Fruit fly (Drosophila melanogaster) whole organism, embryonic: ENCODE measurements around the gene PPP4R2r.

Source experiments
- Aef1 ChIP-seq: fragments of 200-800 bp; sonication (Bioruptor generic); IDR thresholded peaks from 3 replicates; pipeline ENCODE4 v1.3.6; 2022; ENCODE audit warnings: missing biosample characterization, missing genetic modification characterization
- Atf3 ChIP-seq: fragments of 200-800 bp; sonication (Bioruptor generic); optimal IDR thresholded peaks from 3 replicates; lab custom pipeline; 2016; ENCODE audit warnings: missing biosample characterization, missing genetic modification characterization
- Atf6 ChIP-seq: fragments of 200-800 bp; sonication (Bioruptor generic); IDR thresholded peaks from 2 replicates; pipeline ENCODE4 v1.3.6; 2022; ENCODE audit warnings: missing biosample characterization, missing genetic modification characterization
- B-H1 ChIP-seq: fragments of 200-800 bp; sonication (Bioruptor generic); IDR thresholded peaks from 3 replicates; pipeline ENCODE4 v1.3.6; 2022; ENCODE audit warnings: missing biosample characterization, missing genetic modification characterization
- CG10321 ChIP-seq: fragments of 200-800 bp; sonication (Bioruptor generic); IDR thresholded peaks from 2 replicates; pipeline ENCODE4 v1.3.6; 2022; ENCODE audit warnings: missing biosample characterization, missing genetic modification characterization
- CG11085 ChIP-seq: fragments of 200-800 bp; sonication (Bioruptor generic); IDR thresholded peaks from 2 replicates; pipeline ENCODE4 v1.3.6; 2022; ENCODE audit warnings: missing biosample characterization, missing genetic modification characterization
- CG14860 ChIP-seq: fragments of 200-800 bp; sonication (Bioruptor generic); IDR thresholded peaks from 3 replicates; pipeline ENCODE4 v1.3.6; 2022; ENCODE audit warnings: missing biosample characterization, missing genetic modification characterization; ENCODE audit not compliant: partially characterized antibody
- CG15011 ChIP-seq: fragments of 200-800 bp; sonication (Bioruptor generic); optimal IDR thresholded peaks from 3 replicates; lab custom pipeline; 2018; ENCODE audit warnings: missing biosample characterization, mild to moderate bottlenecking, missing genetic modification characterization
- CG15269 ChIP-seq: fragments of 200-800 bp; sonication (Bioruptor generic); optimal IDR thresholded peaks from 2 replicates; lab custom pipeline; 2018; ENCODE audit warnings: missing biosample characterization, mild to moderate bottlenecking, missing genetic modification characterization, moderate library complexity
- CG1603 ChIP-seq: fragments of 200-800 bp; sonication (Bioruptor generic); optimal IDR thresholded peaks from 2 replicates; lab custom pipeline; 2019; ENCODE audit warnings: missing biosample characterization, mild to moderate bottlenecking, missing genetic modification characterization, moderate library complexity
- CG16815 ChIP-seq: fragments of 200-800 bp; sonication (Bioruptor generic); optimal IDR thresholded peaks from 3 replicates; lab custom pipeline; 2017; ENCODE audit warnings: missing biosample characterization, mild to moderate bottlenecking, missing genetic modification characterization
- CG16863 ChIP-seq: fragments of 200-800 bp; sonication (Bioruptor generic); optimal IDR thresholded peaks from 3 replicates; lab custom pipeline; 2016; ENCODE audit warnings: missing biosample characterization, missing genetic modification characterization
- CG18764 ChIP-seq: fragments of 200-800 bp; sonication (Bioruptor generic); optimal IDR thresholded peaks from 3 replicates; lab custom pipeline; 2016; ENCODE audit warnings: missing biosample characterization, missing genetic modification characterization
- CG2678 ChIP-seq: fragments of 200-800 bp; sonication (Bioruptor generic); optimal IDR thresholded peaks from 3 replicates; lab custom pipeline; 2019; ENCODE audit warnings: missing biosample characterization, mild to moderate bottlenecking, missing genetic modification characterization, moderate library complexity
- CG42726 ChIP-seq: fragments of 200-800 bp; sonication (Bioruptor generic); IDR thresholded peaks from 2 replicates; pipeline ENCODE4 v1.3.6; 2022; ENCODE audit warnings: missing biosample characterization, missing genetic modification characterization; ENCODE audit not compliant: partially characterized antibody
- CG4404 ChIP-seq: fragments of 200-800 bp; sonication (Bioruptor generic); IDR thresholded peaks from 2 replicates; pipeline ENCODE4 v1.3.6; 2022; ENCODE audit warnings: missing biosample characterization, missing genetic modification characterization
- CG4707 ChIP-seq: fragments of 200-800 bp; sonication (Bioruptor generic); optimal IDR thresholded peaks from 2 replicates; lab custom pipeline; 2018; ENCODE audit warnings: missing biosample characterization, mild to moderate bottlenecking, missing genetic modification characterization, moderate library complexity
- CG6689 ChIP-seq: fragments of 200-800 bp; sonication (Bioruptor generic); IDR thresholded peaks from 2 replicates; pipeline ENCODE4 v1.3.6; 2022; ENCODE audit warnings: missing biosample characterization, missing genetic modification characterization
- CG6765 ChIP-seq: fragments of 200-800 bp; sonication (Bioruptor generic); optimal IDR thresholded peaks from 3 replicates; lab custom pipeline; 2017; ENCODE audit warnings: missing biosample characterization, mild to moderate bottlenecking, missing genetic modification characterization
- CG6854 ChIP-seq: fragments of 200-800 bp; sonication (Bioruptor generic); optimal IDR thresholded peaks from 3 replicates; lab custom pipeline; 2017; ENCODE audit warnings: missing biosample characterization, mild to moderate bottlenecking, missing genetic modification characterization
- CG7357 ChIP-seq: fragments of 200-800 bp; sonication (Bioruptor generic); IDR thresholded peaks from 3 replicates; pipeline ENCODE4 v1.3.6; 2022; ENCODE audit warnings: missing biosample characterization, missing genetic modification characterization
- CrebB ChIP-seq: fragments of 200-800 bp; sonication (Bioruptor generic); optimal IDR thresholded peaks from 3 replicates; lab custom pipeline; 2018; ENCODE audit warnings: missing biosample characterization, mild to moderate bottlenecking, missing genetic modification characterization
- GATAe ChIP-seq: fragments of 200-800 bp; sonication (Bioruptor generic); conservative IDR thresholded peaks from 2 replicates; pipeline ENCODE4 v1.3.6; 2022; ENCODE audit warnings: missing biosample characterization, missing genetic modification characterization
- HLH3B ChIP-seq: fragments of 200-800 bp; sonication (Bioruptor generic); IDR thresholded peaks from 2 replicates; pipeline ENCODE4 v1.3.6; 2022; ENCODE audit warnings: missing biosample characterization, missing genetic modification characterization
- Hr3 ChIP-seq: fragments of 200-800 bp; sonication (Bioruptor generic); optimal IDR thresholded peaks from 3 replicates; lab custom pipeline; 2016; ENCODE audit warnings: missing biosample characterization, missing genetic modification characterization
- Mad ChIP-seq: fragments of 200-800 bp; sonication (Bioruptor generic); optimal IDR thresholded peaks from 2 replicates; lab custom pipeline; 2016; ENCODE audit warnings: missing biosample characterization, missing genetic modification characterization
- Meics ChIP-seq: fragments of 200-800 bp; sonication (Bioruptor generic); optimal IDR thresholded peaks from 2 replicates; lab custom pipeline; 2017; ENCODE audit warnings: missing biosample characterization, mild to moderate bottlenecking, missing genetic modification characterization
- Mrtf ChIP-seq: fragments of 200-800 bp; sonication (Bioruptor generic); IDR thresholded peaks from 3 replicates; pipeline ENCODE4 v1.3.6; 2022; ENCODE audit warnings: missing biosample characterization, missing genetic modification characterization
- NC2α ChIP-seq: fragments of 200-800 bp; sonication (Bioruptor generic); optimal IDR thresholded peaks from 2 replicates; lab custom pipeline; 2016; ENCODE audit warnings: missing biosample characterization, missing genetic modification characterization
- NK7.1 ChIP-seq: fragments of 200-800 bp; sonication (Bioruptor generic); optimal IDR thresholded peaks from 3 replicates; lab custom pipeline; 2016; ENCODE audit warnings: missing biosample characterization, missing genetic modification characterization
- Optix ChIP-seq: fragments of 200-800 bp; sonication (Bioruptor generic); IDR thresholded peaks from 3 replicates; pipeline ENCODE4 v1.3.6; 2022; ENCODE audit warnings: missing biosample characterization, missing genetic modification characterization
- Rx ChIP-seq: fragments of 200-800 bp; sonication (Bioruptor generic); IDR thresholded peaks from 2 replicates; pipeline ENCODE4 v1.3.6; 2022; ENCODE audit warnings: missing biosample characterization, missing genetic modification characterization
- Sin3A ChIP-seq: fragments of >200 bp; optimal IDR thresholded peaks from 2 replicates; lab custom pipeline; 2018
- TFAM ChIP-seq: fragments of 200-800 bp; sonication (Bioruptor generic); optimal IDR thresholded peaks from 2 replicates; lab custom pipeline; 2017; ENCODE audit warnings: missing biosample characterization, missing genetic modification characterization, inconsistent platforms
- Taf1 ChIP-seq: fragments of 200-800 bp; sonication (Bioruptor generic); IDR thresholded peaks from 2 replicates; pipeline ENCODE4 v1.3.6; 2022; ENCODE audit warnings: missing biosample characterization, missing genetic modification characterization
- ash1 ChIP-seq: fragments of 200-800 bp; sonication (Bioruptor generic); optimal IDR thresholded peaks from 2 replicates; lab custom pipeline; 2018; ENCODE audit warnings: missing biosample characterization, mild to moderate bottlenecking, missing genetic modification characterization
- cato ChIP-seq: fragments of 200-800 bp; sonication (Bioruptor generic); optimal IDR thresholded peaks from 2 replicates; lab custom pipeline; 2016; ENCODE audit warnings: missing biosample characterization, missing genetic modification characterization, borderline replicate concordance
- ci ChIP-seq: fragments of 200-800 bp; sonication (Bioruptor generic); IDR thresholded peaks from 3 replicates; pipeline ENCODE4 v1.3.6; 2022; ENCODE audit warnings: missing biosample characterization, missing genetic modification characterization
- dm ChIP-seq: fragments of 200-800 bp; sonication (Bioruptor generic); optimal IDR thresholded peaks from 3 replicates; lab custom pipeline; 2016; ENCODE audit warnings: missing biosample characterization, missing genetic modification characterization
- fd96Cb ChIP-seq: fragments of 200-800 bp; sonication (Bioruptor generic); optimal IDR thresholded peaks from 2 replicates; lab custom pipeline; 2018; ENCODE audit warnings: missing biosample characterization, mild to moderate bottlenecking, missing genetic modification characterization, moderate library complexity
- gcm ChIP-seq: fragments of 200-800 bp; sonication (Bioruptor generic); optimal IDR thresholded peaks from 2 replicates; lab custom pipeline; 2019; ENCODE audit warnings: missing biosample characterization, mild to moderate bottlenecking, missing genetic modification characterization, moderate library complexity
- gem ChIP-seq: fragments of 200-800 bp; sonication (Bioruptor generic); optimal IDR thresholded peaks from 2 replicates; lab custom pipeline; 2019; ENCODE audit warnings: missing biosample characterization, mild to moderate bottlenecking, missing genetic modification characterization, moderate library complexity
- knrl ChIP-seq: fragments of 200-800 bp; sonication (Bioruptor generic); IDR thresholded peaks from 3 replicates; pipeline ENCODE4 v1.3.6; 2022; ENCODE audit warnings: missing biosample characterization, missing genetic modification characterization; ENCODE audit not compliant: partially characterized antibody
- nmo ChIP-seq: fragments of 200-800 bp; sonication (Bioruptor generic); optimal IDR thresholded peaks from 2 replicates; lab custom pipeline; 2018; ENCODE audit warnings: missing biosample characterization, mild to moderate bottlenecking, missing genetic modification characterization, moderate library complexity
- pfk ChIP-seq: fragments of 200-800 bp; sonication (Bioruptor generic); optimal IDR thresholded peaks from 2 replicates; lab custom pipeline; 2018; ENCODE audit warnings: missing biosample characterization, mild to moderate bottlenecking, missing genetic modification characterization, moderate library complexity
- pum ChIP-seq: fragments of 200-800 bp; sonication (Bioruptor generic); optimal IDR thresholded peaks from 2 replicates; lab custom pipeline; 2016; ENCODE audit warnings: missing biosample characterization, missing genetic modification characterization
- slou ChIP-seq: fragments of 200-800 bp; sonication (Bioruptor generic); optimal IDR thresholded peaks from 3 replicates; lab custom pipeline; 2016; ENCODE audit warnings: missing biosample characterization, missing genetic modification characterization
- tap ChIP-seq: fragments of 200-800 bp; optimal IDR thresholded peaks from 3 replicates; lab custom pipeline; 2019; ENCODE audit warnings: missing biosample characterization, mild to moderate bottlenecking, missing genetic modification characterization, moderate library complexity
- tio ChIP-seq: fragments of 200-800 bp; sonication (Bioruptor generic); optimal IDR thresholded peaks from 2 replicates; lab custom pipeline; 2017; ENCODE audit warnings: missing biosample characterization, missing genetic modification characterization, inconsistent platforms
- trh ChIP-seq: fragments of 200-800 bp; sonication (Bioruptor generic); optimal IDR thresholded peaks from 2 replicates; lab custom pipeline; 2016; ENCODE audit warnings: missing biosample characterization, missing genetic modification characterization
- vvl ChIP-seq: fragments of 200-800 bp; sonication (Bioruptor generic); IDR thresholded peaks from 2 replicates; pipeline ENCODE4 v1.3.6; 2022; ENCODE audit warnings: missing biosample characterization, missing genetic modification characterization

PPP4R2r gene

dm6 chrX:10460506-10461114, 18.0 kb upstream of the PPP4R2r start, which contains the start of gene Neb-cGP (continued):
- TF ChIP-seq nmo (GFP tag; lab: Kevin White, UChicago) (peak; percentile 62), CG6765 (GFP tag; lab: Kevin White, UChicago) (no peak), Taf1 (GFP tag; lab: Robert Waterston, UW) (no peak), CG4707 (no peak), NK7.1 (GFP tag; lab: Kevin White, UChicago) (no peak), GATAe (GFP tag; lab: Robert Waterston, UW) (no peak), vvl (GFP tag; lab: Robert Waterston, UW) (peak; percentile 82), knrl (GFP tag; lab: Robert Waterston, UW) (peak; percentile 85), Sin3A (lab: Kevin White, UChicago) (peak; percentile 31), CG16815 (GFP tag; lab: Kevin White, UChicago) (peak; percentile 14), cato (GFP tag; lab: Kevin White, UChicago) (peak; percentile 7), CG2678 (peak; percentile 38), CG4404 (GFP tag; lab: Robert Waterston, UW) (no peak), CG15269 (tag; lab: Kevin White, UChicago) (peak; percentile 52), B-H1 (GFP tag; lab: Robert Waterston, UW) (no peak), CrebB (tag; lab: Kevin White, UChicago) (peak; percentile 36), gem (tag; lab: Kevin White, UChicago) (peak; percentile 39), CG16863 (GFP tag; lab: Kevin White, UChicago) (no peak), CG14860 (GFP tag; lab: Robert Waterston, UW) (peak; percentile 88), trh (GFP tag; lab: Kevin White, UChicago) (no peak), tap (tag; lab: Kevin White, UChicago) (peak; percentile 42), dm (GFP tag; lab: Kevin White, UChicago) (peak; percentile 44), tio (GFP tag; lab: Kevin White, UChicago) (no peak), CG1603 (peak; percentile 88), Mrtf (GFP tag; lab: Robert Waterston, UW) (no peak), Hr3 (GFP tag; lab: Kevin White, UChicago) (peak; percentile 59), CG10321 (GFP tag; lab: Robert Waterston, UW) (no peak), Aef1 (GFP tag; lab: Robert Waterston, UW) (peak; percentile 31; the same call in 1 of the 3 replicates), CG6689 (no peak), CG18764 (GFP tag; lab: Kevin White, UChicago) (peak; percentile 61), CG11085 (GFP tag; lab: Robert Waterston, UW) (peak; percentile 71), Optix (GFP tag; lab: Robert Waterston, UW) (no peak), pfk (peak; percentile 34), CG6854 (GFP tag; lab: Kevin White, UChicago) (no peak), ci (GFP tag; lab: Robert Waterston, UW) (peak; percentile 72; the same call in 2 of the 3 replicates), Atf3 (GFP tag; lab: Kevin White, UChicago) (peak; percentile 4), Rx (GFP tag; lab: Robert Waterston, UW) (no peak), ash1 (no peak), fd96Cb (tag; lab: Kevin White, UChicago) (no peak), Mad (peak; percentile 65), slou (GFP tag; lab: Kevin White, UChicago) (peak; percentile 37), Atf6 (GFP tag; lab: Robert Waterston, UW) (no peak), CG15011 (GFP tag; lab: Kevin White, UChicago) (no peak), gcm (GFP tag; lab: Kevin White, UChicago) (no peak), CG7357 (GFP tag; lab: Robert Waterston, UW) (no peak), HLH3B (GFP tag; lab: Robert Waterston, UW) (peak; percentile 46; the same call in 1 of the 2 replicates), NC2α (no peak), pum (GFP tag; lab: Kevin White, UChicago) (peak; percentile 43), CG42726 (GFP tag; lab: Robert Waterston, UW) (peak; percentile 96), TFAM (GFP tag; lab: Kevin White, UChicago) (no peak), Meics (GFP tag; lab: Kevin White, UChicago) (peak; percentile 43)
